Fruit fly (Drosophila melanogaster) whole organism, pupa: ENCODE data around the gene p24-1.

Source experiments
- CG10348 ChIP-seq: fragments of 200-800 bp; sonication (Bioruptor generic); IDR thresholded peaks from 2 replicates; pipeline ENCODE4 v1.3.6; 2022; ENCODE audit warnings: missing biosample characterization, missing genetic modification characterization
- CG12605 ChIP-seq: fragments of 200-800 bp; sonication (Bioruptor generic); IDR thresholded peaks from 2 replicates; pipeline ENCODE4 v1.3.6; 2022; ENCODE audit warnings: missing biosample characterization, missing genetic modification characterization
- CG13204 ChIP-seq: fragments of 200-800 bp; sonication (Bioruptor generic); optimal IDR thresholded peaks from 2 replicates; lab custom pipeline; 2018; ENCODE audit warnings: missing biosample characterization, mild to moderate bottlenecking, missing genetic modification characterization, moderate library complexity
- CG14655 ChIP-seq: fragments of 200-800 bp; sonication (Bioruptor generic); optimal IDR thresholded peaks from 3 replicates; lab custom pipeline; 2017; ENCODE audit warnings: mild to moderate bottlenecking, missing biosample characterization, missing genetic modification reagents, missing genetic modification characterization
- CG15710 ChIP-seq: fragments of 200-800 bp; sonication (Bioruptor generic); optimal IDR thresholded peaks from 2 replicates; lab custom pipeline; 2018; ENCODE audit warnings: missing biosample characterization, mild to moderate bottlenecking, missing genetic modification characterization, moderate library complexity
- CG17806 ChIP-seq: fragments of 200-800 bp; sonication (Bioruptor generic); optimal IDR thresholded peaks from 2 replicates; lab custom pipeline; 2018; ENCODE audit warnings: missing biosample characterization, mild to moderate bottlenecking, missing genetic modification characterization, moderate library complexity
- CG32121 ChIP-seq: fragments of 200-800 bp; sonication (Bioruptor generic); IDR thresholded peaks from 2 replicates; pipeline ENCODE4 v1.3.6; 2022; ENCODE audit warnings: missing biosample characterization, missing genetic modification characterization
- CG34367 ChIP-seq: fragments of 200-800 bp; sonication (Bioruptor generic); optimal IDR thresholded peaks from 2 replicates; lab custom pipeline; 2018; ENCODE audit warnings: missing biosample characterization, mild to moderate bottlenecking, missing genetic modification characterization
- CG4496 ChIP-seq: fragments of 200-800 bp; sonication (Bioruptor generic); IDR thresholded peaks from 3 replicates; pipeline ENCODE4 v1.3.6; 2022; ENCODE audit warnings: missing biosample characterization, missing genetic modification characterization
- CG8159 ChIP-seq: fragments of 200-800 bp; sonication (Bioruptor generic); optimal IDR thresholded peaks from 3 replicates; lab custom pipeline; 2018; ENCODE audit warnings: missing biosample characterization, mild to moderate bottlenecking, missing genetic modification characterization, moderate library complexity
- CG8301 ChIP-seq: fragments of 200-800 bp; sonication (Bioruptor generic); optimal IDR thresholded peaks from 2 replicates; lab custom pipeline; 2018; ENCODE audit warnings: missing biosample characterization, mild to moderate bottlenecking, missing genetic modification characterization
- CG9948 ChIP-seq: fragments of 200-800 bp; sonication (Bioruptor generic); optimal IDR thresholded peaks from 2 replicates; lab custom pipeline; 2018; ENCODE audit warnings: missing biosample characterization, mild to moderate bottlenecking, missing genetic modification characterization, moderate library complexity
- D1 ChIP-seq: fragments of 200-800 bp; sonication (Bioruptor generic); optimal IDR thresholded peaks from 2 replicates; lab custom pipeline; 2018; ENCODE audit warnings: missing biosample characterization, mild to moderate bottlenecking, missing genetic modification characterization, moderate library complexity
- EcR ChIP-seq: fragments of 200-800 bp; sonication (Bioruptor generic); optimal IDR thresholded peaks from 3 replicates; lab custom pipeline; 2019; ENCODE audit warnings: missing biosample characterization, missing genetic modification characterization, mild to moderate bottlenecking, moderate library complexity, missing genetic modification reagents
- Ets98B ChIP-seq: fragments of 200-800 bp; sonication (Bioruptor generic); IDR thresholded peaks from 2 replicates; pipeline ENCODE4 v1.3.6; 2022; ENCODE audit warnings: missing biosample characterization, missing genetic modification characterization
- Pif1A ChIP-seq: fragments of 200-800 bp; sonication (Bioruptor generic); optimal IDR thresholded peaks from 3 replicates; lab custom pipeline; 2016; ENCODE audit warnings: missing biosample characterization, missing genetic modification characterization
- Pif1B ChIP-seq: fragments of 200-800 bp; sonication (Bioruptor generic); optimal IDR thresholded peaks from 3 replicates; lab custom pipeline; 2016; ENCODE audit warnings: missing biosample characterization, missing genetic modification characterization
- Snoo ChIP-seq: fragments of 200-800 bp; sonication (Bioruptor generic); optimal IDR thresholded peaks from 3 replicates; lab custom pipeline; 2017; ENCODE audit warnings: missing biosample characterization, mild to moderate bottlenecking, missing genetic modification characterization, inconsistent platforms
- fd96Ca ChIP-seq: fragments of 200-800 bp; sonication (Bioruptor generic); IDR thresholded peaks from 3 replicates; pipeline ENCODE4 v1.3.6; 2022; ENCODE audit warnings: missing biosample characterization, missing genetic modification characterization
- gl ChIP-seq: fragments of 200-800 bp; sonication (Bioruptor generic); optimal IDR thresholded peaks from 2 replicates; lab custom pipeline; 2018; ENCODE audit warnings: missing biosample characterization, mild to moderate bottlenecking, missing genetic modification characterization
- rn ChIP-seq: fragments of 200-800 bp; sonication (Bioruptor generic); IDR thresholded peaks from 2 replicates; pipeline ENCODE4 v1.3.6; 2022; ENCODE audit warnings: missing biosample characterization, missing genetic modification characterization

Gene p24-1

dm6 chrX:11821946-11822345 lies 30.4 kb downstream of the p24-1 start:
- TF ChIP-seq Ets98B (GFP tag; lab: Robert Waterston, UW) (peak; percentile 47), CG14655 (GFP tag; lab: Kevin White, UChicago) (peak; percentile 25), CG4496 (GFP tag; lab: Robert Waterston, UW) (peak; percentile 61; the same call in 2 of the 3 replicates), Snoo (no peak), CG8301 (tag; lab: Kevin White, UChicago) (peak; percentile 33), fd96Ca (GFP tag; lab: Robert Waterston, UW) (no peak; the same call in 2 of the 3 replicates), CG32121 (GFP tag; lab: Robert Waterston, UW) (0 out of 2 replicates have a peak, but pooled peaks have one; percentile 17), Pif1A (GFP tag; lab: Kevin White, UChicago) (peak; percentile 27), CG10348 (GFP tag; lab: Robert Waterston, UW) (no peak), CG8159 (tag; lab: Kevin White, UChicago) (peak; percentile 81)

DNA sequence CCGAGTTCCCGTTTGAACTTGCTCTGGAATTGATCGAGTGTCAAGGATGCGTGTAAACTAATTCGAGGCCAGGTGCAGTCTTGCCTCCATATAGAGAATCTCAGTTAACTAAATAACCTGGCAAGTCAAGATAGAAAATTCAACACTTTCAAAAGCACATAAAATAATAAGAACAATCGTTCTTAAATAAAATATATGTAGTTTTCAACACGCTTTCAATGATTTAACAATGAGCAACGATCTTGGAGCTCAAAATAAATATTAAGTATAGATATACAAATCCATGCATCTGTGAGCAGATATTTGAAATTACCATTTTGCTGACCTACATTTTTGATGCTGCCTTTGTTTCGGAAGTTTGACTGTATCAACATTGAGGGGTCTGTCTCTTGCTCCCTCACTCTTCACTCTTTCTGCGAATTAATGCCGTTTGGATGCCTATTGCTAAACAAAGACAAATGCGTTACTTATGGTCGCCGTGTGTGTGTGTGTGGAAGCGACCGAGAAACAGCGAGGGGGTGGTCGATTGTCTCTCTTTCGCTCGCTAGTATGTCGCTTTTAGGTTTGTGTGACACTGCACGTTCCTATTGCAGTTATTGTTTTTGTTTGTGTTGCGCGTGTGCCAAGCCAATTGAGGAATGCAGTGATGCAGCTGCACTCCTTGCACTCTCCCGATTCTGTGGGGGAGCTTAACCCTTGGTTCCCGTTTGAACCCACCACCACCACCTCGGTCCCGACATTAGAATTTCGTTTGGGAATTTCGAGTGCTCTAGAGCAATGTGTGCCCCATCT lies 31.9 kb downstream of the p24-1 start:
- TF ChIP-seq CG15710 (tag; lab: Kevin White, UChicago): peak; percentile 43
- TF ChIP-seq EcR (GFP tag; lab: Kevin White, UChicago): no peak
- TF ChIP-seq CG17806 (tag; lab: Kevin White, UChicago): no peak
- no peak; the same call in 1 of the 2 replicates for TF ChIP-seq CG10348 (GFP tag; lab: Robert Waterston, UW)
- peak; percentile 68 for TF ChIP-seq fd96Ca (GFP tag; lab: Robert Waterston, UW)
- TF ChIP-seq Pif1A (GFP tag; lab: Kevin White, UChicago): peak; percentile 52
- peak; percentile 58 for TF ChIP-seq Pif1B
- peak; percentile 61; the same call in 1 of the 2 replicates for TF ChIP-seq Ets98B (GFP tag; lab: Robert Waterston, UW)
- TF ChIP-seq CG8159 (tag; lab: Kevin White, UChicago): peak; percentile 30
- TF ChIP-seq CG34367: peak; percentile 17
- TF ChIP-seq CG8301 (tag; lab: Kevin White, UChicago): peak; percentile 83
- peak; percentile 4 for TF ChIP-seq Snoo
- TF ChIP-seq CG32121 (GFP tag; lab: Robert Waterston, UW): peak; percentile 60
- TF ChIP-seq CG13204 (GFP tag; lab: Kevin White, UChicago): no peak
- peak; percentile 36 for TF ChIP-seq CG9948 (tag; lab: Kevin White, UChicago)
- peak; percentile 72 for TF ChIP-seq CG4496 (GFP tag; lab: Robert Waterston, UW)
- no peak for TF ChIP-seq D1
- TF ChIP-seq rn (GFP tag; lab: Robert Waterston, UW): 0 out of 2 replicates have a peak, but pooled peaks have one; percentile 28
- TF ChIP-seq gl: no peak
- TF ChIP-seq CG12605 (GFP tag; lab: Robert Waterston, UW): no peak; the same call in 1 of the 2 replicates
- peak; percentile 86 for TF ChIP-seq CG14655 (GFP tag; lab: Kevin White, UChicago)

DNA sequence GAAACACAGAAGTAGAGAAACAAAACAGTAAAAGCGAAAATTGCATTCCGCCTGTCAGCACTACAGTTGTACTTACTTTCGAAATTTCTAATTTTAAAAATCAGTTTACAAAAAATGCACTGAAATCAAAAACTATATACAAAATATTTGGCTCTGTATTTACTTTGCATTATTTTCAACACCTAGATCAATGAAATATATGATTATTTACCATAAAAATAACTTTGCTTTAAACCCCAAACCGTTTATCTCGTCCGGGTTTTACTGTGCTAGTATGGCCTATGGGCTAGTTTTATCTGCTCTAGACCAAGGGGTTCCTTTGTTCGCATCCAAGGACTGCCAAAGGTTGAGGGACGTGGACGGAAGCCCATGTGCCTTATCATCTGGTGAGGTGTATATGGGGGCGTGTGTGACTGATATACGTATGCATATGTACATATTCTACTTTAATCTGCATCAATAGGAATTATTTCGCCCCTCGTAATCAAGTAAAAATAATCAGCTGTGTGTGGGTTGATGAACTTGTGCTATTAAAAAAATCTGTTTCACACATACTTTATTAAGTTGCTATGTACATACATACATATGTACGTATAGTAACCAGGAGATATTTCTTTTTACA lies 33.0 kb downstream of the p24-1 start:
- peak; percentile 2 for TF ChIP-seq CG8159 (tag; lab: Kevin White, UChicago)
- peak; percentile 1 for TF ChIP-seq CG8301 (tag; lab: Kevin White, UChicago)
- TF ChIP-seq CG14655 (GFP tag; lab: Kevin White, UChicago): peak; percentile 43
- peak; percentile 56; the same call in 2 of the 3 replicates for TF ChIP-seq CG4496 (GFP tag; lab: Robert Waterston, UW)
- peak; percentile 90 for TF ChIP-seq EcR (GFP tag; lab: Kevin White, UChicago)
- no peak for TF ChIP-seq gl
- TF ChIP-seq Ets98B (GFP tag; lab: Robert Waterston, UW): no peak
- TF ChIP-seq CG13204 (GFP tag; lab: Kevin White, UChicago): no peak
- TF ChIP-seq, all 21 proteins: peak for 5

DNA sequence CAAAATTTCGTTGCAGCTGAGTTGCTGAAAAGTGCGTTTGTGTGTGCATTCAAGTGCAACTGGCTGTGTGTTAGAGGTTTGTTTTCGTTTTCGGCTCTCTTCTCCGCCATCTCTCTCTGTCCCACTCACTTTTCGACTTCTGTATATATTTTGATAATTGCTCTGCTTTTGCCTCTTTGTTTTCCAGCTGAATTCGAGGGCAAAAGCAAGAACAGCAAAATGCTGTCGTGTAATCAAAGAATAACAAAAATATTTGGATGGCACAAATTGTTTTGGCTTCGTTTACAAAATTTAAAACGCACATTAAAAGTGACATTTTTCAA lies 33.6 kb downstream of the p24-1 start:
- TF ChIP-seq CG10348 (GFP tag; lab: Robert Waterston, UW) (no peak), CG17806 (tag; lab: Kevin White, UChicago) (no peak), gl (no peak), CG12605 (GFP tag; lab: Robert Waterston, UW) (no peak), EcR (GFP tag; lab: Kevin White, UChicago) (no peak), Pif1A (GFP tag; lab: Kevin White, UChicago) (no peak), CG4496 (GFP tag; lab: Robert Waterston, UW) (no peak), CG9948 (tag; lab: Kevin White, UChicago) (no peak), CG34367 (no peak), CG8301 (tag; lab: Kevin White, UChicago) (no peak), fd96Ca (GFP tag; lab: Robert Waterston, UW) (no peak), CG8159 (tag; lab: Kevin White, UChicago) (no peak), CG32121 (GFP tag; lab: Robert Waterston, UW) (no peak)
- TF ChIP-seq, all 21 proteins: peak for 0

- TF ChIP-seq Snoo (peak; percentile 89), CG12605 (GFP tag; lab: Robert Waterston, UW) (peak; percentile 96), gl (peak; percentile 86), CG9948 (tag; lab: Kevin White, UChicago) (peak; percentile 91), CG8159 (tag; lab: Kevin White, UChicago) (peak; percentile 87), CG14655 (GFP tag; lab: Kevin White, UChicago) (peak; percentile 96), fd96Ca (GFP tag; lab: Robert Waterston, UW) (peak; percentile 97), CG15710 (tag; lab: Kevin White, UChicago) (peak; percentile 82), CG17806 (tag; lab: Kevin White, UChicago) (peak; percentile 92), rn (GFP tag; lab: Robert Waterston, UW) (peak; percentile 91), Pif1A (GFP tag; lab: Kevin White, UChicago) (peak; percentile 97), EcR (GFP tag; lab: Kevin White, UChicago) (no peak), Pif1B (peak; percentile 90), CG10348 (GFP tag; lab: Robert Waterston, UW) (peak; percentile 82), CG13204 (GFP tag; lab: Kevin White, UChicago) (peak; percentile 53), CG32121 (GFP tag; lab: Robert Waterston, UW) (peak; percentile 97), CG8301 (tag; lab: Kevin White, UChicago) (peak; percentile 96), CG4496 (GFP tag; lab: Robert Waterston, UW) (peak; percentile 98), Ets98B (GFP tag; lab: Robert Waterston, UW) (peak; percentile 98), CG34367 (peak; percentile 89), D1 (peak; percentile 34)
Observed at dm6 chrX:11818047-11818766, 34.1 kb downstream of the p24-1 start.
